Fruit fly (Drosophila melanogaster) whole organism, embryonic: ENCODE data around the gene SsRbeta.

ENCODE experiments used
- BEAF-32 ChIP-seq: fragments of 200-800 bp; sonication (Bioruptor generic); optimal IDR thresholded peaks from 3 replicates; lab custom pipeline; 2017; ENCODE audit warnings: missing biosample characterization, missing genetic modification characterization, mild to moderate bottlenecking, moderate library complexity, missing genetic modification reagents
- Bdp1 ChIP-seq: fragments of 200-800 bp; sonication (Bioruptor generic); optimal IDR thresholded peaks from 3 replicates; lab custom pipeline; 2016; ENCODE audit warnings: missing biosample characterization, missing genetic modification characterization
- CG11504 ChIP-seq: fragments of 200-800 bp; sonication (Bioruptor generic); optimal IDR thresholded peaks from 3 replicates; lab custom pipeline; 2019; ENCODE audit warnings: missing biosample characterization, mild to moderate bottlenecking, missing genetic modification characterization, moderate library complexity
- CG12155 ChIP-seq: fragments of 200-800 bp; sonication (Bioruptor generic); optimal IDR thresholded peaks from 3 replicates; lab custom pipeline; 2016; ENCODE audit warnings: missing biosample characterization, missing genetic modification characterization
- CG12659 ChIP-seq: fragments of 200-800 bp; sonication (Bioruptor generic); optimal IDR thresholded peaks from 3 replicates; lab custom pipeline; 2017; ENCODE audit warnings: mild to moderate bottlenecking, missing biosample characterization, missing genetic modification reagents, missing genetic modification characterization
- CG14710 ChIP-seq: fragments of 200-800 bp; sonication (Bioruptor generic); optimal IDR thresholded peaks from 3 replicates; lab custom pipeline; 2019; ENCODE audit warnings: missing biosample characterization, mild to moderate bottlenecking, missing genetic modification characterization, moderate library complexity
- CG16863 ChIP-seq: fragments of 200-800 bp; sonication (Bioruptor generic); optimal IDR thresholded peaks from 3 replicates; lab custom pipeline; 2016; ENCODE audit warnings: missing biosample characterization, missing genetic modification characterization
- CG2120 ChIP-seq: fragments of 200-800 bp; sonication (Bioruptor generic); optimal IDR thresholded peaks from 3 replicates; lab custom pipeline; 2016; ENCODE audit warnings: missing biosample characterization, missing genetic modification characterization
- CG2199 ChIP-seq: fragments of 200-800 bp; sonication (Bioruptor generic); IDR thresholded peaks from 3 replicates; pipeline ENCODE4 v1.3.6; 2022; ENCODE audit warnings: missing biosample characterization, missing genetic modification characterization
- CG2889 ChIP-seq: fragments of 200-800 bp; sonication (Bioruptor generic); IDR thresholded peaks from 3 replicates; pipeline ENCODE4 v1.3.6; 2022; ENCODE audit warnings: missing biosample characterization, missing genetic modification characterization
- CG34422 ChIP-seq: fragments of 200-800 bp; sonication (Bioruptor generic); IDR thresholded peaks from 3 replicates; pipeline ENCODE4 v1.3.6; 2022; ENCODE audit warnings: missing biosample characterization, missing genetic modification characterization
- CG3995 ChIP-seq: fragments of 200-800 bp; sonication (Bioruptor generic); optimal IDR thresholded peaks from 3 replicates; lab custom pipeline; 2016; ENCODE audit warnings: missing biosample characterization, missing genetic modification characterization
- CG4282 ChIP-seq: fragments of 200-800 bp; sonication (Bioruptor generic); optimal IDR thresholded peaks from 2 replicates; lab custom pipeline; 2016; ENCODE audit warnings: missing biosample characterization, missing genetic modification characterization
- CG6791 ChIP-seq: fragments of 200-800 bp; sonication (Bioruptor generic); IDR thresholded peaks from 3 replicates; pipeline ENCODE4 v1.3.6; 2022; ENCODE audit warnings: missing biosample characterization, missing genetic modification characterization; ENCODE audit not compliant: partially characterized antibody
- CG7271 ChIP-seq: fragments of 200-800 bp; sonication (Bioruptor generic); optimal IDR thresholded peaks from 2 replicates; lab custom pipeline; 2018; ENCODE audit warnings: missing biosample characterization, mild to moderate bottlenecking, missing genetic modification characterization, moderate library complexity
- CG8944 ChIP-seq: fragments of 200-800 bp; sonication (Bioruptor generic); optimal IDR thresholded peaks from 3 replicates; lab custom pipeline; 2016; ENCODE audit warnings: missing biosample characterization, missing genetic modification characterization
- CG9876 ChIP-seq: fragments of 200-800 bp; sonication (Bioruptor generic); optimal IDR thresholded peaks from 2 replicates; lab custom pipeline; 2016; ENCODE audit warnings: missing biosample characterization, missing genetic modification characterization
- CkIIα-i1 ChIP-seq: fragments of 200-800 bp; sonication (Bioruptor generic); IDR thresholded peaks from 2 replicates; pipeline ENCODE4 v1.3.6; 2022; ENCODE audit warnings: missing biosample characterization, missing genetic modification characterization
- D19B ChIP-seq: fragments of 200-800 bp; sonication (Bioruptor generic); optimal IDR thresholded peaks from 2 replicates; lab custom pipeline; 2017; ENCODE audit warnings: missing biosample characterization, mild to moderate bottlenecking, missing genetic modification characterization
- Gug ChIP-seq: fragments of 200-800 bp; sonication (Bioruptor generic); IDR thresholded peaks from 4 replicates; pipeline ENCODE4 v1.3.6; 2022; ENCODE audit warnings: missing biosample characterization, missing genetic modification characterization
- HmgD ChIP-seq: fragments of 200-800 bp; sonication (Bioruptor generic); optimal IDR thresholded peaks from 3 replicates; lab custom pipeline; 2016; ENCODE audit warnings: missing biosample characterization, missing genetic modification characterization
- MBD-R2 ChIP-seq: fragments of 200-800 bp; sonication (Bioruptor generic); IDR thresholded peaks from 2 replicates; pipeline ENCODE4 v1.3.6; 2022; ENCODE audit warnings: missing biosample characterization, missing genetic modification characterization
- Mad ChIP-seq: fragments of 200-800 bp; sonication (Bioruptor generic); optimal IDR thresholded peaks from 2 replicates; lab custom pipeline; 2016; ENCODE audit warnings: missing biosample characterization, missing genetic modification characterization
- Opbp ChIP-seq: fragments of 200-800 bp; sonication (Bioruptor generic); IDR thresholded peaks from 3 replicates; pipeline ENCODE4 v1.3.6; 2022; ENCODE audit warnings: missing biosample characterization, missing genetic modification characterization; ENCODE audit not compliant: partially characterized antibody
- PHDP ChIP-seq: fragments of 200-800 bp; sonication (Bioruptor generic); optimal IDR thresholded peaks from 3 replicates; lab custom pipeline; 2018; ENCODE audit warnings: missing biosample characterization, mild to moderate bottlenecking, missing genetic modification characterization, moderate library complexity
- Stat92E ChIP-seq, 3 experiments: fragments of >200 bp in 2 of 3; fragments of 200-800 bp in 1 of 3; sonication (Bioruptor generic) in 1 of 3; optimal IDR thresholded peaks; 2 replicates each; lab custom pipeline; 2017 to 2019; ENCODE audit warnings: missing biosample characterization in 3 of 3, missing genetic modification characterization in 3 of 3, mild to moderate bottlenecking in 1 of 3, moderate library complexity in 1 of 3
- YL-1 ChIP-seq: fragments of 200-800 bp; sonication (Bioruptor generic); optimal IDR thresholded peaks from 3 replicates; lab custom pipeline; 2017; ENCODE audit warnings: missing biosample characterization, mild to moderate bottlenecking, missing genetic modification characterization
- ato ChIP-seq: fragments of 200-800 bp; sonication (Bioruptor generic); IDR thresholded peaks from 2 replicates; pipeline ENCODE4 v1.3.6; 2022; ENCODE audit warnings: missing biosample characterization, missing genetic modification characterization; ENCODE audit not compliant: partially characterized antibody
- cad ChIP-seq: fragments of >200 bp; optimal IDR thresholded peaks from 2 replicates; lab custom pipeline; 2017; ENCODE audit warnings: missing biosample characterization, missing genetic modification characterization
- cg ChIP-seq: fragments of 200-800 bp; sonication (Bioruptor generic); optimal IDR thresholded peaks from 3 replicates; lab custom pipeline; 2019; ENCODE audit warnings: missing biosample characterization, mild to moderate bottlenecking, missing genetic modification characterization, moderate library complexity
- crc ChIP-seq: fragments of 200-800 bp; sonication (Bioruptor generic); optimal IDR thresholded peaks from 2 replicates; lab custom pipeline; 2016; ENCODE audit warnings: missing biosample characterization, missing genetic modification characterization
- en ChIP-seq: fragments of 200-800 bp; sonication (Bioruptor generic); optimal IDR thresholded peaks from 2 replicates; lab custom pipeline; 2016; ENCODE audit warnings: missing biosample characterization, missing genetic modification characterization
- fd3F ChIP-seq: fragments of 200-800 bp; sonication (Bioruptor generic); optimal IDR thresholded peaks from 2 replicates; lab custom pipeline; 2018; ENCODE audit warnings: missing biosample characterization, mild to moderate bottlenecking, missing genetic modification characterization, moderate library complexity
- grn ChIP-seq: fragments of 200-800 bp; sonication (Bioruptor generic); optimal IDR thresholded peaks from 3 replicates; lab custom pipeline; 2017; ENCODE audit warnings: missing biosample characterization, missing genetic modification characterization
- gro ChIP-seq: fragments of 200-800 bp; sonication (Bioruptor generic); optimal IDR thresholded peaks from 2 replicates; lab custom pipeline; 2016; ENCODE audit warnings: missing biosample characterization, missing genetic modification characterization
- hbn ChIP-seq: fragments of 200-800 bp; sonication (Bioruptor generic); IDR thresholded peaks from 2 replicates; pipeline ENCODE4 v1.3.6; 2022; ENCODE audit warnings: missing biosample characterization, missing genetic modification characterization; ENCODE audit not compliant: partially characterized antibody
- jigr1 ChIP-seq: fragments of 200-800 bp; sonication (Bioruptor generic); IDR thresholded peaks from 3 replicates; pipeline ENCODE4 v1.3.6; 2022; ENCODE audit warnings: missing biosample characterization, missing genetic modification characterization
- lab ChIP-seq: fragments of 200-800 bp; sonication (Bioruptor generic); optimal IDR thresholded peaks from 3 replicates; lab custom pipeline; 2017; ENCODE audit warnings: missing biosample characterization, missing genetic modification characterization, mild to moderate bottlenecking, moderate library complexity, missing genetic modification reagents
- mld ChIP-seq: fragments of 200-800 bp; sonication (Bioruptor generic); IDR thresholded peaks from 3 replicates; pipeline ENCODE4 v1.3.6; 2022; ENCODE audit warnings: missing biosample characterization, missing genetic modification characterization; ENCODE audit not compliant: partially characterized antibody
- onecut ChIP-seq: fragments of 200-800 bp; sonication (Bioruptor generic); IDR thresholded peaks from 2 replicates; pipeline ENCODE4 v1.3.6; 2022; ENCODE audit warnings: missing biosample characterization, missing genetic modification characterization
- pzg ChIP-seq: fragments of 200-800 bp; sonication (Bioruptor generic); optimal IDR thresholded peaks from 3 replicates; lab custom pipeline; 2018; ENCODE audit warnings: missing biosample characterization, mild to moderate bottlenecking, missing genetic modification characterization, moderate library complexity
- ro ChIP-seq: fragments of 200-800 bp; sonication (Bioruptor generic); IDR thresholded peaks from 2 replicates; pipeline ENCODE4 v1.3.6; 2022; ENCODE audit warnings: missing biosample characterization, missing genetic modification characterization
- sd ChIP-seq: fragments of 200-800 bp; sonication (Bioruptor generic); optimal IDR thresholded peaks from 3 replicates; lab custom pipeline; 2018; ENCODE audit warnings: missing biosample characterization, mild to moderate bottlenecking, missing genetic modification characterization, moderate library complexity
- sens ChIP-seq: fragments of 200-800 bp; sonication (Bioruptor generic); peaks from one replicate; lab custom pipeline; 2016; ENCODE audit warnings: missing biosample characterization, missing genetic modification characterization
- sna ChIP-seq: fragments of 200-800 bp; sonication (Bioruptor generic); IDR thresholded peaks from 2 replicates; pipeline ENCODE4 v1.3.6; 2022; ENCODE audit warnings: missing biosample characterization, missing genetic modification characterization; ENCODE audit not compliant: partially characterized antibody
- ssp ChIP-seq: fragments of 200-800 bp; sonication (Bioruptor generic); IDR thresholded peaks from 2 replicates; pipeline ENCODE4 v1.3.6; 2022; ENCODE audit warnings: missing biosample characterization, missing genetic modification characterization
- tap ChIP-seq: fragments of 200-800 bp; optimal IDR thresholded peaks from 3 replicates; lab custom pipeline; 2019; ENCODE audit warnings: missing biosample characterization, mild to moderate bottlenecking, missing genetic modification characterization, moderate library complexity
- twi ChIP-seq: fragments of 200-800 bp; optimal IDR thresholded peaks from 2 replicates; lab custom pipeline; 2019; ENCODE audit warnings: missing biosample characterization, mild to moderate bottlenecking, missing genetic modification characterization, moderate library complexity
- unc-4 ChIP-seq: fragments of 200-800 bp; sonication (Bioruptor generic); IDR thresholded peaks from 2 replicates; pipeline ENCODE4 v1.3.6; 2022; ENCODE audit warnings: missing biosample characterization, missing genetic modification characterization; ENCODE audit not compliant: partially characterized antibody
- wor ChIP-seq: fragments of 200-800 bp; sonication (Bioruptor generic); IDR thresholded peaks from 2 replicates; pipeline ENCODE4 v1.3.6; 2022; ENCODE audit warnings: missing biosample characterization, missing genetic modification characterization
- zfh1 ChIP-seq: fragments of 200-800 bp; sonication (Bioruptor generic); IDR thresholded peaks from 3 replicates; pipeline ENCODE4 v1.3.6; 2022; ENCODE audit warnings: missing biosample characterization, missing genetic modification characterization

Gene SsRbeta

dm6 chr3L:16090330-16090803 is 39.0 kb upstream of the SsRbeta start, which contains the start of the genes CG5235 and ClC-c (continued):
- no peak for TF ChIP-seq lab (GFP tag; lab: Kevin White, UChicago)
- peak; percentile 76 for TF ChIP-seq CG3995 (GFP tag; lab: Kevin White, UChicago)
- TF ChIP-seq sens: peak; percentile 37
- TF ChIP-seq MBD-R2 (GFP tag; lab: Robert Waterston, UW): peak; percentile 56
- TF ChIP-seq PHDP (tag; lab: Kevin White, UChicago): no peak
- TF ChIP-seq crc (GFP tag; lab: Kevin White, UChicago): no peak
- TF ChIP-seq pzg (GFP tag; lab: Kevin White, UChicago): peak; percentile 84
- no peak for TF ChIP-seq twi
- TF ChIP-seq CG2889 (GFP tag; lab: Robert Waterston, UW): no peak
- no peak for TF ChIP-seq CG9876
- TF ChIP-seq CG11504 (tag; lab: Kevin White, UChicago): no peak
- TF ChIP-seq unc-4: peak; percentile 84
- TF ChIP-seq YL-1 (GFP tag; lab: Kevin White, UChicago): peak; percentile 84
- TF ChIP-seq cg (GFP tag; lab: Kevin White, UChicago): peak; percentile 81
- peak; percentile 78 for TF ChIP-seq ato (GFP tag; lab: Robert Waterston, UW)
- TF ChIP-seq tap (tag; lab: Kevin White, UChicago): no peak
- TF ChIP-seq sd (tag; lab: Kevin White, UChicago): no peak
- TF ChIP-seq wor (GFP tag; lab: Robert Waterston, UW): no peak
- TF ChIP-seq CG2199 (GFP tag; lab: Robert Waterston, UW): no peak
- no peak for TF ChIP-seq D19B (GFP tag; lab: Kevin White, UChicago)
- peak; percentile 23; the same call in 1 of the 3 replicates for TF ChIP-seq CG34422 (GFP tag; lab: Robert Waterston, UW)
- TF ChIP-seq CG4282 (GFP tag; lab: Kevin White, UChicago): no peak
- peak; percentile 71; the same call in 1 of the 3 replicates for TF ChIP-seq mld (GFP tag; lab: Robert Waterston, UW)
- TF ChIP-seq sna (GFP tag; lab: Robert Waterston, UW): peak; percentile 74
- peak; percentile 25 for TF ChIP-seq gro (GFP tag; lab: Kevin White, UChicago)
- TF ChIP-seq Stat92E (GFP tag; optimal IDR thresholded peaks at IDR 0.05; lab: Kevin White, UChicago): peak in 1 of 3 experiments; percentile 46
- TF ChIP-seq hbn (GFP tag; lab: Robert Waterston, UW): peak; percentile 77
- peak; percentile 64 for TF ChIP-seq CG16863
- TF ChIP-seq CG12155 (GFP tag; lab: Kevin White, UChicago): no peak
- TF ChIP-seq fd3F (GFP tag; lab: Kevin White, UChicago): no peak
- no peak for TF ChIP-seq jigr1
- TF ChIP-seq onecut (GFP tag; lab: Robert Waterston, UW): no peak
- TF ChIP-seq CG12659 (GFP tag; lab: Kevin White, UChicago): peak; percentile 42
- TF ChIP-seq Mad (GFP tag; lab: Kevin White, UChicago): no peak
- no peak for TF ChIP-seq CG8944 (GFP tag; lab: Kevin White, UChicago)
- TF ChIP-seq BEAF-32 (GFP tag; lab: Kevin White, UChicago): peak; percentile 79
- no peak for TF ChIP-seq Bdp1 (GFP tag; lab: Kevin White, UChicago)
- TF ChIP-seq cad (GFP tag; lab: Kevin White, UChicago): no peak
- TF ChIP-seq CG14710 (tag; lab: Kevin White, UChicago): peak; percentile 45
- TF ChIP-seq CkIIα-i1: no peak
- no peak for TF ChIP-seq en (GFP tag; lab: Kevin White, UChicago)
- TF ChIP-seq CG2120: peak; percentile 9
- peak; percentile 77 for TF ChIP-seq Opbp
- no peak for TF ChIP-seq Gug
- no peak for TF ChIP-seq grn (GFP tag; lab: Kevin White, UChicago)
- TF ChIP-seq CG6791 (GFP tag; lab: Robert Waterston, UW): peak; percentile 88
- TF ChIP-seq CG7271 (tag; lab: Kevin White, UChicago): no peak
- TF ChIP-seq zfh1 (GFP tag; lab: Robert Waterston, UW): no peak
- no peak for TF ChIP-seq ro
- TF ChIP-seq HmgD: peak; percentile 60
- TF ChIP-seq ssp (GFP tag; lab: Robert Waterston, UW): no peak
